Worm (Caenorhabditis elegans) whole organism, L3 larva: ENCODE measurements around the gene npp-25.

Experiments
- R02D3.7 ChIP-seq: fragments of 150-350 bp; optimal IDR thresholded peaks from 2 replicates; lab custom pipeline; 2014; ENCODE audit warnings: missing biosample characterization, missing genetic modification characterization
- ZK546.5 ChIP-seq: sonication (generic microtip); optimal IDR thresholded peaks from 2 replicates; lab custom pipeline; 2017; ENCODE audit warnings: missing biosample characterization, missing genetic modification characterization
- aly-2 ChIP-seq: fragments of 150-350 bp; optimal IDR thresholded peaks from 2 replicates; lab custom pipeline; 2014; ENCODE audit warnings: missing biosample characterization, missing genetic modification characterization
- ama-1 ChIP-seq: fragments of 150-350 bp; optimal IDR thresholded peaks from 2 replicates; lab custom pipeline; 2018
- ceh-16 ChIP-seq: sonication (generic microtip); optimal IDR thresholded peaks from 2 replicates; lab custom pipeline; 2017; ENCODE audit warnings: missing biosample characterization, missing genetic modification characterization
- ceh-28 ChIP-seq: fragments of 150-350 bp; optimal IDR thresholded peaks from 2 replicates; lab custom pipeline; 2014; ENCODE audit warnings: missing biosample characterization, missing genetic modification reagents, missing genetic modification characterization
- ceh-82 ChIP-seq: fragments of 150-350 bp; optimal IDR thresholded peaks from 2 replicates; lab custom pipeline; 2014; ENCODE audit warnings: missing biosample characterization, missing genetic modification characterization
- ceh-9 ChIP-seq: sonication (generic microtip); optimal IDR thresholded peaks from 2 replicates; lab custom pipeline; 2018; ENCODE audit warnings: missing biosample characterization, missing genetic modification characterization
- daf-12 ChIP-seq: fragments of 150-350 bp; optimal IDR thresholded peaks from 2 replicates; lab custom pipeline; 2014; ENCODE audit warnings: missing biosample characterization, missing genetic modification reagents, missing genetic modification characterization
- egl-27 ChIP-seq: sonication (generic microtip); optimal IDR thresholded peaks from 4 replicates; lab custom pipeline; 2017; ENCODE audit warnings: missing biosample characterization, missing genetic modification reagents, missing genetic modification characterization
- egl-5 ChIP-seq: fragments of 150-350 bp; optimal IDR thresholded peaks from 2 replicates; lab custom pipeline; 2017; ENCODE audit warnings: missing biosample characterization, missing genetic modification reagents, missing genetic modification characterization, inconsistent platforms
- elt-1 ChIP-seq: fragments of 150-350 bp; optimal IDR thresholded peaks from 2 replicates; lab custom pipeline; 2014; ENCODE audit warnings: missing biosample characterization, missing genetic modification characterization
- elt-2 ChIP-seq: sonication (generic microtip); optimal IDR thresholded peaks from 2 replicates; lab custom pipeline; 2016; ENCODE audit warnings: missing genetic modification reagents, mild to moderate bottlenecking, missing genetic modification characterization, missing compliant biosample characterization
- fkh-10 ChIP-seq: sonication (generic microtip); optimal IDR thresholded peaks from 2 replicates; lab custom pipeline; 2017; ENCODE audit warnings: missing biosample characterization, missing genetic modification reagents, missing genetic modification characterization
- fkh-2 ChIP-seq: fragments of 150-350 bp; optimal IDR thresholded peaks from 2 replicates; lab custom pipeline; 2014; ENCODE audit warnings: missing biosample characterization, missing genetic modification reagents, missing genetic modification characterization
- fos-1 ChIP-seq: fragments of 150-350 bp; optimal IDR thresholded peaks from 2 replicates; lab custom pipeline; 2014; ENCODE audit warnings: missing biosample characterization, missing genetic modification characterization
- hmg-11 ChIP-seq: sonication (generic microtip); optimal IDR thresholded peaks from 2 replicates; lab custom pipeline; 2016; ENCODE audit warnings: missing genetic modification characterization, missing compliant biosample characterization
- jun-1 ChIP-seq: fragments of 150-350 bp; optimal IDR thresholded peaks from 2 replicates; lab custom pipeline; 2014; ENCODE audit warnings: missing biosample characterization, missing genetic modification reagents, missing genetic modification characterization
- lin-15B ChIP-seq: fragments of 150-350 bp; optimal IDR thresholded peaks from 2 replicates; lab custom pipeline; 2014; ENCODE audit warnings: missing biosample characterization, missing genetic modification characterization
- lin-39 ChIP-seq: fragments of 150-350 bp; optimal IDR thresholded peaks from 2 replicates; lab custom pipeline; 2018; ENCODE audit warnings: missing biosample characterization, missing genetic modification reagents, missing genetic modification characterization
- lsy-12 ChIP-seq: sonication (generic microtip); optimal IDR thresholded peaks from 2 replicates; lab custom pipeline; 2016; ENCODE audit warnings: mild to moderate bottlenecking, missing genetic modification characterization, missing compliant biosample characterization
- mdl-1 ChIP-seq: fragments of 150-350 bp; optimal IDR thresholded peaks from 2 replicates; lab custom pipeline; 2014; ENCODE audit warnings: missing biosample characterization, missing genetic modification characterization
- nfya-1 ChIP-seq: sonication (generic microtip); optimal IDR thresholded peaks from 2 replicates; lab custom pipeline; 2017; ENCODE audit warnings: missing genetic modification characterization, mild to moderate bottlenecking, missing compliant biosample characterization, antibody characterized with exemption, moderate library complexity; ENCODE audit not compliant: insufficient read depth
- nhr-11 ChIP-seq: fragments of 150-350 bp; optimal IDR thresholded peaks from 2 replicates; lab custom pipeline; 2014; ENCODE audit warnings: missing biosample characterization, missing genetic modification characterization
- nhr-12 ChIP-seq: fragments of 150-350 bp; optimal IDR thresholded peaks from 2 replicates; lab custom pipeline; 2014; ENCODE audit warnings: missing biosample characterization, missing genetic modification characterization
- nhr-23 ChIP-seq: fragments of 150-350 bp; optimal IDR thresholded peaks from 2 replicates; lab custom pipeline; 2014; ENCODE audit warnings: missing biosample characterization, missing genetic modification reagents, missing genetic modification characterization
- nhr-237 ChIP-seq: fragments of 150-350 bp; optimal IDR thresholded peaks from 2 replicates; lab custom pipeline; 2014; ENCODE audit warnings: missing biosample characterization, missing genetic modification characterization
- nhr-25 ChIP-seq: sonication (generic microtip); optimal IDR thresholded peaks from 2 replicates; lab custom pipeline; 2017; ENCODE audit warnings: missing biosample characterization, missing genetic modification characterization
- nhr-28 ChIP-seq: fragments of 150-350 bp; optimal IDR thresholded peaks from 2 replicates; lab custom pipeline; 2014; ENCODE audit warnings: missing biosample characterization, missing genetic modification characterization
- nhr-43 ChIP-seq: sonication (generic microtip); optimal IDR thresholded peaks from 2 replicates; lab custom pipeline; 2016; ENCODE audit warnings: mild to moderate bottlenecking, missing genetic modification characterization, missing compliant biosample characterization; ENCODE audit not compliant: poor library complexity, severe bottlenecking
- nhr-67 ChIP-seq: fragments of 150-350 bp; optimal IDR thresholded peaks from 2 replicates; lab custom pipeline; 2014; ENCODE audit warnings: missing biosample characterization, missing genetic modification characterization
- nhr-76 ChIP-seq: fragments of 150-350 bp; sonication (generic microtip); optimal IDR thresholded peaks from 5 replicates; lab custom pipeline; 2014; ENCODE audit warnings: missing biosample characterization, missing genetic modification characterization
- nhr-77 ChIP-seq: fragments of 150-350 bp; optimal IDR thresholded peaks from 2 replicates; lab custom pipeline; 2014; ENCODE audit warnings: missing biosample characterization, missing genetic modification characterization
- pha-4 ChIP-seq: fragments of 150-350 bp; optimal IDR thresholded peaks from 2 replicates; lab custom pipeline; 2014; ENCODE audit warnings: missing biosample characterization, missing genetic modification reagents, missing genetic modification characterization
- pqm-1 ChIP-seq: fragments of 150-350 bp; optimal IDR thresholded peaks from 2 replicates; lab custom pipeline; 2017; ENCODE audit warnings: missing biosample characterization, missing genetic modification characterization, inconsistent platforms
- sea-2 ChIP-seq: fragments of 150-350 bp; sonication (generic microtip); optimal IDR thresholded peaks from 4 replicates; lab custom pipeline; 2014; ENCODE audit warnings: missing biosample characterization, missing genetic modification reagents, missing genetic modification characterization
- skn-1 ChIP-seq: fragments of 150-350 bp; optimal IDR thresholded peaks from 2 replicates; lab custom pipeline; 2014; ENCODE audit warnings: missing biosample characterization, missing genetic modification characterization
- snpc-4 ChIP-seq: fragments of 150-350 bp; optimal IDR thresholded peaks from 2 replicates; lab custom pipeline; 2014; ENCODE audit warnings: missing biosample characterization, missing genetic modification characterization
- tbx-2 ChIP-seq: sonication (generic microtip); optimal IDR thresholded peaks from 2 replicates; lab custom pipeline; 2016; ENCODE audit warnings: mild to moderate bottlenecking, missing genetic modification characterization, missing compliant biosample characterization
- unc-39 ChIP-seq: sonication (generic microtip); optimal IDR thresholded peaks from 4 replicates; lab custom pipeline; 2017; ENCODE audit warnings: missing biosample characterization, missing genetic modification characterization
- zag-1 ChIP-seq: fragments of 150-350 bp; optimal IDR thresholded peaks from 2 replicates; lab custom pipeline; 2014; ENCODE audit warnings: missing biosample characterization, missing genetic modification characterization
- ztf-11 ChIP-seq: fragments of 150-350 bp; optimal IDR thresholded peaks from 2 replicates; lab custom pipeline; 2014; ENCODE audit warnings: missing biosample characterization, missing genetic modification characterization

npp-25 gene

ce11 chrIII:12944064-12944463, 18.3 kb upstream of the npp-25 start:
- no peak for TF ChIP-seq nhr-23 (tag; lab: Kevin White, UChicago)
- TF ChIP-seq zag-1 (tag; lab: Kevin White, UChicago) = no peak
- peak; percentile 96 for TF ChIP-seq nfya-1 (tag; lab: Kevin White, UChicago)
- no peak for TF ChIP-seq ceh-28 (tag; lab: Kevin White, UChicago)

ce11 chrIII:12942307-12942706, 16.5 kb upstream of the npp-25 start, which contains the start of gene unc-25:
unc-25 (plus strand) TSS chrIII:12942651.
- TF ChIP-seq lin-39 (tag; lab: Kevin White, UChicago) (peak; percentile 57), fkh-2 (tag; lab: Kevin White, UChicago) (no peak), tbx-2 (tag; lab: Kevin White, UChicago) (no peak), ceh-16 (tag; lab: Kevin White, UChicago) (no peak), nhr-23 (tag; lab: Kevin White, UChicago) (no peak), nhr-12 (no peak), nfya-1 (tag; lab: Kevin White, UChicago) (peak; percentile 16), snpc-4 (no peak), nhr-67 (tag; lab: Kevin White, UChicago) (no peak), nhr-11 (tag; lab: Kevin White, UChicago) (no peak), fkh-10 (GFP tag; lab: Kevin White, UChicago) (no peak), ZK546.5 (tag; lab: Kevin White, UChicago) (no peak)

ce11 chrIII:12934417-12934816, 8.6 kb upstream of the npp-25 start, which contains the start of gene epg-3:
epg-3 (plus strand) TSS chrIII:12934717.
- peak; percentile 57 for TF ChIP-seq pha-4 (tag; lab: Kevin White, UChicago)
- no peak for TF ChIP-seq unc-39
- TF ChIP-seq nfya-1 (tag; lab: Kevin White, UChicago) = peak; percentile 26

ce11 chrIII:12932776-12933175, 7.0 kb upstream of the npp-25 start:
- TF ChIP-seq elt-2 = peak; percentile 27
- TF ChIP-seq mdl-1 (tag; lab: Kevin White, UChicago) = no peak

ce11 chrIII:12931786-12932427, 6.1 kb upstream of the npp-25 start, which contains the start of gene rbm-7:
rbm-7 (minus strand) TSS chrIII:12931867.
- no peak for TF ChIP-seq sea-2 (GFP tag; lab: Kevin White, UChicago)
- peak; percentile 4 for TF ChIP-seq egl-5
- TF ChIP-seq fkh-2 (tag; lab: Kevin White, UChicago) = no peak
- no peak for TF ChIP-seq ama-1 (lab: Kevin White, UChicago)
- TF ChIP-seq aly-2 (tag; lab: Kevin White, UChicago) = no peak
- TF ChIP-seq snpc-4 = peak; percentile 15
- TF ChIP-seq ztf-11 = no peak
- peak; percentile 39 for TF ChIP-seq jun-1 (tag; lab: Kevin White, UChicago)
- TF ChIP-seq nhr-77 (tag; lab: Kevin White, UChicago) = no peak
- TF ChIP-seq lin-15B (tag; lab: Kevin White, UChicago) = peak; percentile 79
- TF ChIP-seq pha-4 (tag; lab: Kevin White, UChicago) = peak; percentile 80
- TF ChIP-seq tbx-2 (tag; lab: Kevin White, UChicago) = no peak
- TF ChIP-seq nhr-23 (tag; lab: Kevin White, UChicago) = peak; percentile 51
- no peak for TF ChIP-seq fos-1
- no peak for TF ChIP-seq mdl-1 (tag; lab: Kevin White, UChicago)
- TF ChIP-seq daf-12 (tag; lab: Kevin White, UChicago) = no peak
- TF ChIP-seq ceh-82 (tag; lab: Kevin White, UChicago) = no peak
- no peak for TF ChIP-seq elt-1 (tag; lab: Kevin White, UChicago)
- peak; percentile 69 for TF ChIP-seq nhr-43
- no peak for TF ChIP-seq zag-1 (tag; lab: Kevin White, UChicago)
- no peak for TF ChIP-seq nhr-12
- no peak for TF ChIP-seq egl-27 (tag; lab: Kevin White, UChicago)
- TF ChIP-seq ZK546.5 (tag; lab: Kevin White, UChicago) = no peak
- peak; percentile 38 for TF ChIP-seq ceh-28 (tag; lab: Kevin White, UChicago)
- no peak for TF ChIP-seq pqm-1 (tag; lab: Kevin White, UChicago)
- no peak for TF ChIP-seq ceh-9 (tag; lab: Kevin White, UChicago)
- no peak for TF ChIP-seq unc-39
- TF ChIP-seq nhr-28 = no peak
- peak; percentile 73 for TF ChIP-seq hmg-11 (tag; lab: Kevin White, UChicago)
- TF ChIP-seq skn-1 (tag; lab: Kevin White, UChicago) = peak; percentile 14
- TF ChIP-seq fkh-10 (GFP tag; lab: Kevin White, UChicago) = no peak
- TF ChIP-seq lsy-12 = no peak
- TF ChIP-seq nhr-237 (tag; lab: Kevin White, UChicago) = no peak
- TF ChIP-seq nhr-25 (tag; lab: Kevin White, UChicago) = peak; percentile 25
- TF ChIP-seq nhr-67 (tag; lab: Kevin White, UChicago) = no peak
- TF ChIP-seq nhr-76 (tag; lab: Kevin White, UChicago) = no peak
- TF ChIP-seq elt-2 = peak; percentile 13
- peak; percentile 80 for TF ChIP-seq nfya-1 (tag; lab: Kevin White, UChicago)
- peak; percentile 49 for TF ChIP-seq R02D3.7 (tag; lab: Kevin White, UChicago)
- peak; percentile 30 for TF ChIP-seq lin-39 (tag; lab: Kevin White, UChicago)
